Worm (Caenorhabditis elegans) whole organism, young adult: ENCODE data around the gene C42D8.1.

Experiments used
- B0261.1 ChIP-seq: sonication (generic microtip); optimal IDR thresholded peaks from 2 replicates; lab custom pipeline; 2016; ENCODE audit warnings: mild to moderate bottlenecking, missing genetic modification characterization, moderate library complexity, missing compliant biosample characterization
- D2030.7 ChIP-seq: fragments of 200-800 bp; sonication (Bioruptor generic); IDR thresholded peaks from 2 replicates; pipeline ENCODE4 v1.3.6; 2022; ENCODE audit warnings: missing genetic modification reagents, missing genetic modification characterization, missing compliant biosample characterization
- F37B4.10 ChIP-seq: fragments of 200-800 bp; sonication (Bioruptor generic); IDR thresholded peaks from 2 replicates; pipeline ENCODE4 v1.3.6; 2022; ENCODE audit warnings: missing genetic modification characterization, missing compliant biosample characterization
- F57C9.4 ChIP-seq: sonication (generic microtip); optimal IDR thresholded peaks from 2 replicates; lab custom pipeline; 2017; ENCODE audit warnings: mild to moderate bottlenecking, missing genetic modification characterization, missing compliant biosample characterization
- Y53F4B.3 ChIP-seq: fragments of 200-800 bp; sonication (Bioruptor generic); IDR thresholded peaks from 2 replicates; pipeline ENCODE4 v1.3.6; 2022; ENCODE audit warnings: missing genetic modification reagents, missing genetic modification characterization, missing compliant biosample characterization
- Y56A3A.18 ChIP-seq: fragments of 200-800 bp; sonication (Bioruptor generic); IDR thresholded peaks from 2 replicates; pipeline ENCODE4 v1.3.6; 2022; ENCODE audit warnings: missing genetic modification reagents, missing genetic modification characterization, missing compliant biosample characterization
- akir-1 ChIP-seq: fragments of 200-800 bp; sonication (Bioruptor generic); optimal IDR thresholded peaks from 2 replicates; lab custom pipeline; 2018; ENCODE audit warnings: mild to moderate bottlenecking, missing genetic modification characterization, moderate library complexity, missing compliant biosample characterization
- atf-7 ChIP-seq: sonication (generic microtip); optimal IDR thresholded peaks from 2 replicates; lab custom pipeline; 2017; ENCODE audit warnings: mild to moderate bottlenecking, missing genetic modification characterization, missing compliant biosample characterization
- ceh-27 ChIP-seq: fragments of 200-800 bp; sonication (Bioruptor generic); optimal IDR thresholded peaks from 2 replicates; lab custom pipeline; 2018; ENCODE audit warnings: mild to moderate bottlenecking, missing genetic modification characterization, moderate library complexity, missing compliant biosample characterization
- ceh-91 ChIP-seq: fragments of 200-800 bp; sonication (Bioruptor generic); IDR thresholded peaks from 2 replicates; pipeline ENCODE4 v1.3.6; 2022; ENCODE audit warnings: missing genetic modification reagents, missing genetic modification characterization, missing compliant biosample characterization
- die-1 ChIP-seq: sonication (generic microtip); optimal IDR thresholded peaks from 2 replicates; lab custom pipeline; 2016; ENCODE audit warnings: missing genotype, mild to moderate bottlenecking, missing genetic modification characterization, missing compliant biosample characterization
- dpff-1 ChIP-seq: sonication (generic microtip); optimal IDR thresholded peaks from 2 replicates; lab custom pipeline; 2017; ENCODE audit warnings: mild to moderate bottlenecking, missing genetic modification characterization, missing compliant biosample characterization
- efl-1 ChIP-seq: fragments of 150-350 bp; optimal IDR thresholded peaks from 2 replicates; lab custom pipeline; 2014; ENCODE audit warnings: missing biosample characterization, missing genetic modification reagents, missing genetic modification characterization
- egrh-3 ChIP-seq: fragments of 200-800 bp; sonication (Bioruptor generic); IDR thresholded peaks from 2 replicates; pipeline ENCODE4 v1.3.6; 2022; ENCODE audit warnings: missing genetic modification reagents, missing genetic modification characterization, missing compliant biosample characterization
- fkh-3 ChIP-seq: sonication (generic microtip); optimal IDR thresholded peaks from 2 replicates; lab custom pipeline; 2016; ENCODE audit warnings: mild to moderate bottlenecking, missing genetic modification characterization, missing compliant biosample characterization
- him-1 ChIP-seq: sonication (generic microtip); optimal IDR thresholded peaks from 2 replicates; lab custom pipeline; 2016; ENCODE audit warnings: missing genotype, missing genetic modification reagents, missing genetic modification characterization, missing compliant biosample characterization
- hmg-1.2 ChIP-seq: fragments of 200-800 bp; sonication (Bioruptor generic); IDR thresholded peaks from 2 replicates; pipeline ENCODE4 v1.3.6; 2022; ENCODE audit warnings: missing genetic modification reagents, missing genetic modification characterization, missing compliant biosample characterization
- hrde-1 ChIP-seq: sonication (generic microtip); optimal IDR thresholded peaks from 2 replicates; lab custom pipeline; 2016; ENCODE audit warnings: missing genetic modification characterization, mild to moderate bottlenecking, missing compliant biosample characterization, moderate library complexity, missing genotype, missing genetic modification reagents, borderline replicate concordance
- let-607 ChIP-seq, 2 experiments: fragments of 200-800 bp in 1 of 2; sonication (Bioruptor generic) in 1 of 2; sonication (generic microtip) in 1 of 2; optimal IDR thresholded peaks; 2 replicates each; lab custom pipeline; 2016 to 2018; ENCODE audit warnings: mild to moderate bottlenecking in 2 of 2, missing compliant biosample characterization in 2 of 2, missing genetic modification characterization in 2 of 2, moderate library complexity in 2 of 2, missing genotype in 1 of 2
- lin-26 ChIP-seq: fragments of 200-800 bp; sonication (Bioruptor generic); IDR thresholded peaks from 2 replicates; pipeline ENCODE4 v1.3.6; 2022; ENCODE audit warnings: missing genetic modification reagents, missing genetic modification characterization, missing compliant biosample characterization
- lin-35 ChIP-seq, 3 experiments: fragments of 150-350 bp in 2 of 3; sonication (generic microtip) in 1 of 3; optimal IDR thresholded peaks; 2 replicates each; lab custom pipeline; 2014 to 2018; ENCODE audit warnings: missing biosample characterization in 3 of 3, missing genetic modification characterization in 3 of 3, missing genetic modification reagents in 3 of 3
- lin-54 ChIP-seq: fragments of 200-800 bp; sonication (Bioruptor generic); optimal IDR thresholded peaks from 2 replicates; lab custom pipeline; 2018; ENCODE audit warnings: mild to moderate bottlenecking, missing genetic modification characterization, missing compliant biosample characterization
- lsy-27 ChIP-seq: sonication (generic microtip); optimal IDR thresholded peaks from 2 replicates; lab custom pipeline; 2017; ENCODE audit warnings: missing genetic modification characterization, mild to moderate bottlenecking, missing compliant biosample characterization, antibody characterized with exemption, missing genotype, borderline replicate concordance; ENCODE audit not compliant: insufficient read depth
- madf-8 ChIP-seq: fragments of 200-800 bp; sonication (Bioruptor generic); conservative IDR thresholded peaks from 2 replicates; pipeline ENCODE4 v1.3.6; 2022; ENCODE audit warnings: missing genetic modification reagents, missing genetic modification characterization, missing compliant biosample characterization
- mel-28 ChIP-seq: sonication (generic microtip); optimal IDR thresholded peaks from 2 replicates; lab custom pipeline; 2016; ENCODE audit warnings: borderline replicate concordance, mild to moderate bottlenecking, missing genetic modification characterization, missing compliant biosample characterization
- nfya-2 ChIP-seq: fragments of 200-800 bp; sonication (Bioruptor generic); IDR thresholded peaks from 2 replicates; pipeline ENCODE4 v1.3.6; 2022; ENCODE audit warnings: missing genetic modification reagents, missing genetic modification characterization, missing compliant biosample characterization
- nfyb-1 ChIP-seq: fragments of 200-800 bp; sonication (Bioruptor generic); IDR thresholded peaks from 2 replicates; pipeline ENCODE4 v1.3.6; 2022; ENCODE audit warnings: missing genetic modification reagents, missing genetic modification characterization, missing compliant biosample characterization
- nhr-80 ChIP-seq: sonication (generic microtip); optimal IDR thresholded peaks from 2 replicates; lab custom pipeline; 2016; ENCODE audit warnings: missing genetic modification characterization, missing compliant biosample characterization
- nhr-90 ChIP-seq: sonication (generic microtip); optimal IDR thresholded peaks from 2 replicates; lab custom pipeline; 2016; ENCODE audit warnings: missing genotype, mild to moderate bottlenecking, missing genetic modification characterization, missing compliant biosample characterization
- pbrm-1 ChIP-seq: fragments of 200-800 bp; sonication (Bioruptor generic); IDR thresholded peaks from 2 replicates; pipeline ENCODE4 v1.3.6; 2022; ENCODE audit warnings: missing genetic modification reagents, missing genetic modification characterization, missing compliant biosample characterization
- rpc-1 ChIP-seq, 2 experiments: fragments of 150-350 bp in 1 of 2; sonication (generic microtip) in 1 of 2; optimal IDR thresholded peaks; 2 replicates each; lab custom pipeline; 2014 to 2018; ENCODE audit warnings: missing biosample characterization in 1 of 2, missing genetic modification characterization in 1 of 2, missing genetic modification reagents in 1 of 2, missing genotype in 1 of 2
- snpc-1.3 ChIP-seq: sonication (generic microtip); optimal IDR thresholded peaks from 2 replicates; lab custom pipeline; 2017; ENCODE audit warnings: missing genetic modification characterization, mild to moderate bottlenecking, missing compliant biosample characterization, antibody characterized with exemption, moderate library complexity, missing genotype, missing genetic modification reagents; ENCODE audit not compliant: insufficient read depth
- snpc-3.4 ChIP-seq: sonication (generic microtip); optimal IDR thresholded peaks from 2 replicates; lab custom pipeline; 2017; ENCODE audit warnings: missing genetic modification characterization, mild to moderate bottlenecking, missing compliant biosample characterization, antibody characterized with exemption, moderate library complexity, missing genotype, missing genetic modification reagents
- snpc-4 ChIP-seq, 5 experiments: fragments of 150-350 bp in 1 of 5; sonication (generic microtip) in 4 of 5; optimal IDR thresholded peaks; 2 replicates each; lab custom pipeline; 2014 to 2018; ENCODE audit warnings: missing genetic modification characterization in 5 of 5, missing biosample characterization in 3 of 5, antibody characterized with exemption in 2 of 5, mild to moderate bottlenecking in 2 of 5, missing compliant biosample characterization in 2 of 5, missing genotype in 2 of 5, moderate library complexity in 2 of 5, missing genetic modification reagents in 1 of 5
- sptf-2 ChIP-seq: fragments of 200-800 bp; sonication (Bioruptor generic); optimal IDR thresholded peaks from 2 replicates; lab custom pipeline; 2018; ENCODE audit warnings: mild to moderate bottlenecking, missing genetic modification characterization, missing compliant biosample characterization
- tbp1 ChIP-seq: fragments of 200-800 bp; sonication (Bioruptor generic); optimal IDR thresholded peaks from 2 replicates; lab custom pipeline; 2018; ENCODE audit warnings: mild to moderate bottlenecking, missing genetic modification characterization, missing compliant biosample characterization
- unc-62 ChIP-seq: fragments of 150-350 bp; optimal IDR thresholded peaks from 2 replicates; lab custom pipeline; 2014; ENCODE audit warnings: missing biosample characterization, missing genetic modification reagents, missing genetic modification characterization
- ztf-18 ChIP-seq: sonication (generic microtip); optimal IDR thresholded peaks from 2 replicates; lab custom pipeline; 2016; ENCODE audit warnings: missing genotype, mild to moderate bottlenecking, missing genetic modification characterization, missing compliant biosample characterization
- ztf-22 ChIP-seq: fragments of 200-800 bp; sonication (Bioruptor generic); optimal IDR thresholded peaks from 2 replicates; lab custom pipeline; 2018; ENCODE audit warnings: mild to moderate bottlenecking, missing genetic modification characterization, moderate library complexity, missing compliant biosample characterization
- ztf-25 ChIP-seq: fragments of 200-800 bp; sonication (Bioruptor generic); IDR thresholded peaks from 2 replicates; pipeline ENCODE4 v1.3.6; 2022; ENCODE audit warnings: missing genetic modification reagents, missing genetic modification characterization, missing compliant biosample characterization

C42D8.1 gene

DNA sequence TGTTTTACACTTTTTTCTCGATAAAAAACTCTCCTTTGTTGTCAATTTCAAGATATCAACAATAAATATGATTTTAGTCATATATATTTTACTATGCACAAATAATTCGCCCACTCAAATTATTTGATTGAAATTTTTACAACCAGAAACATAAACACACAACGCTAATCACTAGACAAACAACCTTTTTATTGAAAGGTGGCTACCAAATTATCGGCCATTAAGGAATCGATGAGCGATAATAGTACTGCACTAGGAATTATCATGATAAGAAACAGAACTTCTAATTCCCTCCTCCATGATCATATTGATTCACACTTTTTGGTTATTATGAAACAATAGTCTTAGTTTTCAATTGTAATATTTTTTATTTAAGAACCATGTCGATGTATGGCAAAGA, at the start of gene C42D8.1:
TSS of gene C42D8.1 (plus strand) at position 377 of the 400 bp plus-strand sequence.
- TF ChIP-seq lin-35 (GFP tag; optimal IDR thresholded peaks at IDR 0.05; lab: Kevin White, UChicago) (no peak), nhr-80 (tag; lab: Kevin White, UChicago) (peak; percentile 64), ceh-91 (GFP tag; lab: Robert Waterston, UW) (no peak), snpc-4 (GFP tag; optimal IDR thresholded peaks at IDR 0.05; lab: Kevin White, UChicago) (no peak), snpc-4 (tag; optimal IDR thresholded peaks at IDR 0.05; lab: Kevin White, UChicago) (no peak), atf-7 (tag; lab: Kevin White, UChicago) (no peak), Y56A3A.18 (no peak)

DNA sequence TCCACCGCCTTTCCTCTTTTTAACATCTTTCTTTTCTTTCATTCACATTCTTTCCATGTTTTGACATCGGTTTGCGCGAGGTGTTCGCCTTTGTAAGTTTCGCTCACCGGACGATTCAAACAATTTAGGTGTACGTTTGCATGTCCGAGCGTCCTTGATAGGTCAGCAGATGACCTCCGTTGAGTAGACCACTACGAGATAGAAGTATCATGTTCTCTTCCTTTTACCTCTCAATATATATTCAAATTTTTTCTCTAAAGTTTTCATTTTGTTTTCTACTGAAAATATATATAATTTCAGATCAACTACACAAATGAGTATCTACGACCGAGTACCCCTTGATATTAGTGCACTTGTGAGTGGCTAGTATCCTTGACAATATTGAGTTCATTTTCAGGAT, 48.5 kb upstream of the C42D8.1 start, which contains the start of gene C24H10.3:
TSS of gene C24H10.3 (plus strand) at position 301 of the 400 bp plus-strand sequence.
- TF ChIP-seq snpc-3.4 (tag; lab: Kevin White, UChicago) (no peak), rpc-1 (optimal IDR thresholded peaks at IDR 0.05; lab: Kevin White, UChicago) (no peak), rpc-1 (tag; optimal IDR thresholded peaks at IDR 0.05; lab: Kevin White, UChicago) (no peak), sptf-2 (GFP tag; lab: Kevin White, UChicago) (no peak), lin-54 (GFP tag; lab: Kevin White, UChicago) (no peak), akir-1 (no peak), egrh-3 (GFP tag; lab: Robert Waterston, UW) (no peak), dpff-1 (tag; lab: Kevin White, UChicago) (no peak), D2030.7 (GFP tag; lab: Robert Waterston, UW) (no peak), him-1 (tag; lab: Kevin White, UChicago) (no peak), Y53F4B.3 (GFP tag; lab: Robert Waterston, UW) (no peak), F57C9.4 (tag; lab: Kevin White, UChicago) (no peak)

DNA sequence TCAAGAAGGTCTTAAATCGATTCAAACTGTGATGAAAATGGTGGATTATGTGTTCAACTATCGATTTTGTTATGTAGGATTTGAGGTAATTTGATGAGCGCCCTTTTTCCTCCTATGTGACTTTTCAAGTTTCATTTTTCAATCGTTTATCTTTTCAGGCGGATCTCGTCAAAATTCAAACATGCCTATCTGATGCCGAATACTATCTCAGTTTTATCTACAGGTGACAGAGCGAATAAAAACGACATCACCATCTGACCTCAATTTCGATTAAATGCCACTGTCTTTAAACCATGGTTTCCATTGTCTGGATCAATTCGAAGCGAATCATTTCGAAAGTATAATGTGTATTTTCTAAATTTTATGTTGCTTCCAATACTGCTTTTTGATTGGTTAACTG, 47.5 kb upstream of the C42D8.1 start:
- TF ChIP-seq unc-62 (GFP tag; lab: Kevin White, UChicago) (no peak), mel-28 (tag; lab: Kevin White, UChicago) (no peak), snpc-4 (GFP tag; optimal IDR thresholded peaks at IDR 0.05; lab: Kevin White, UChicago) (no peak), snpc-4 (tag; optimal IDR thresholded peaks at IDR 0.05; lab: Kevin White, UChicago) (no peak), hmg-1.2 (GFP tag; lab: Robert Waterston, UW) (no peak), snpc-1.3 (no peak), lin-26 (no peak)

DNA sequence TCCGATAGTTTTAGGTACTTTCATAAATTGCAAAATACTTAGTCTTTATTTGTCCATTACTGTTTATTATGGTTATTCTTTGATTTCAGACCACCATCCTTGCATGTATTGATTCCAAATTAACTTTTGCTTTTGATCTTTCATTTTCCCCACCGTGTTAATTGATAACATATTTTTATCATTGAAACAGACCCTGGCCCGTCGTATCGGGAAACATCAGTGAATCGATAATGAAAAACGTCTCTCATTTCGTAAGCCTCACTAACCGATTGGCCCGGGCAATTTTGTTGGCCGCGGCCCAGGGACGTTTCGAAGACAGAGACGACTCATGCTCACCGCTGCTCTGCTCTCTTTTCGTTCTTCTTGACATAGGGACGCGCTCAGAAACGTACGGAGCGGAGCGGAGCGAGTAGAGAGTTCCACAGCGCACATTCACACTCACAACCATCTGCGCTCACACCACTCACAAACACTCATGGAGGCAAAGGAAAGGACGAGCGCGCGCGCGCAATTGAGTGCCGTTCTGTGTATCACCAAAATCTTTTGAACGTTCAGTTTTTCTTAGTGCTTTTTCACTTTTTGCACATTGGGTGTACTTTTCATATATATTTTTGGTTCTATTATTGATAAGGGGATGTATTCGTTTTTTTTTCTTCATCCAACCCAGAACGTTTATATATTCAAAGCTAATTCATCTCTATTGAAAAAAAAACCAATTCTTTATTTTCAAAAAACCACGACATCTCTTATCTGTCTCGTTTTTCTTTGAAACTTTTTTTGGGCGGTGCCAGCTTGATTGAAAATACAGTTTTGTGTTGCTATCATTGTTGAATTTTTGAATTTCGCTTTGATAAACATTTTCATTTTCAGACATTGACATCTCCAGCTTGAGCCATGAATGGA, 45.3 kb upstream of the C42D8.1 start, which contains the start of gene C24H10.2:
TSS of gene C24H10.2 (plus strand) at position 853 of the 903 bp plus-strand sequence.
- no peak for TF ChIP-seq lin-54 (GFP tag; lab: Kevin White, UChicago)
- TF ChIP-seq hrde-1 (tag; lab: Kevin White, UChicago): no peak
- TF ChIP-seq efl-1 (GFP tag; lab: Kevin White, UChicago): peak; percentile 8
- TF ChIP-seq lsy-27 (tag; lab: Kevin White, UChicago): no peak
- TF ChIP-seq ztf-25 (GFP tag; lab: Robert Waterston, UW): no peak
- TF ChIP-seq pbrm-1 (GFP tag; lab: Robert Waterston, UW): no peak
- no peak for TF ChIP-seq madf-8
- TF ChIP-seq ceh-27 (GFP tag; lab: Kevin White, UChicago): peak; percentile 51
- TF ChIP-seq ztf-22 (GFP tag; lab: Kevin White, UChicago): no peak
- peak; percentile 12 for TF ChIP-seq ztf-18
- TF ChIP-seq hmg-1.2 (GFP tag; lab: Robert Waterston, UW): no peak
- no peak for TF ChIP-seq nhr-90 (tag; lab: Kevin White, UChicago)
- no peak for TF ChIP-seq dpff-1 (tag; lab: Kevin White, UChicago)
- TF ChIP-seq nfyb-1 (GFP tag; lab: Robert Waterston, UW): 0 out of 2 replicates have a peak, but pooled peaks have one; percentile 19
- no peak for TF ChIP-seq B0261.1 (tag; lab: Kevin White, UChicago)
- no peak for TF ChIP-seq nfya-2 (GFP tag; lab: Robert Waterston, UW)
- no peak for TF ChIP-seq die-1
- TF ChIP-seq let-607 (tag; optimal IDR thresholded peaks at IDR 0.05; lab: Kevin White, UChicago): no peak
- no peak for TF ChIP-seq fkh-3
- no peak for TF ChIP-seq F37B4.10 (GFP tag; lab: Robert Waterston, UW)
- TF ChIP-seq tbp1 (GFP tag; lab: Kevin White, UChicago): no peak
